Fruit fly (Drosophila melanogaster): ENCODE results near the gene CG2258.

DNA sequence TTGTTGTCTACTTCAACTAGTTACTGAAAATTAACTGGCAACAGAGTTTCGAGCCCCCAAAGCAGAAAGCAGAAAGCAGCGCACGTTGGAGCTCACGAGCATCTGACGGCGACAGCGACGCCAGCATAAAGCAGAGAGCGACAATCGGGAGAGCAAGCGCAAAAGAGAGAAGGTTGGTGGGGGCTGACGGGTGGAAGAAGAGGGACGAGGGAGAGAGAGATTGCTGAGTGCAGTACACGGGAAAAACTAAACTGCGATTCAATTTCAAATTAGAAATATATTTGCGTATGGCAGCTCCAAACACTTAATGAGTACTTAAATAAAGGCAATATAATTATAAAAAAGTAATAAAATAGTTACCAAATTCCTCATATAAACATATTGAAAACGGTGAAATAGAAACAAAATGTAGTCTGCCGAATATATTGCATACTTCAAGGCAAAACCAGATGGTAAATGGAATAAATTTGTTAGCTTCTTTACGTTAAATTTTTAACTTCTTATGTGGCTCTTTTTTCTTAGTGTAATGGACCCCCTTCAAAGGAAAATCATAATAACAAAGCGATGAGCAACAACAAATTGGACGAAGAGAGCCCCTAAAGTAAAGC is 9.7 kb downstream of the CG2258 start:
- peak; percentile 83 for TF ChIP-seq Ets21C (GFP tag; optimal IDR thresholded peaks at IDR 0.05)
- peak; percentile 89 for TF ChIP-seq dac (GFP tag; optimal IDR thresholded peaks at IDR 0.05)
- TF ChIP-seq Sox15 (GFP tag; optimal IDR thresholded peaks at IDR 0.05): peak; percentile 92
- peak; percentile 92 for TF ChIP-seq Sox102F (GFP tag; optimal IDR thresholded peaks at IDR 0.05)
- TF ChIP-seq svp (GFP tag): peak; percentile 97
- TF ChIP-seq CG7368 (GFP tag; optimal IDR thresholded peaks at IDR 0.05): peak; percentile 93
- peak; percentile 97 for TF ChIP-seq CG8119 (GFP tag; IDR thresholded peaks at IDR 0.05)
- TF ChIP-seq CG6163 (GFP tag; IDR thresholded peaks at IDR 0.05): peak; percentile 93
- TF ChIP-seq Hr39 (GFP tag; optimal IDR thresholded peaks at IDR 0.05): peak; percentile 91
- TF ChIP-seq fkh (GFP tag; optimal IDR thresholded peaks at IDR 0.05): peak; percentile 61
- peak; percentile 95 for TF ChIP-seq fd59A (GFP tag; optimal IDR thresholded peaks at IDR 0.05)
- peak; percentile 96 for TF ChIP-seq Gug (GFP tag; IDR thresholded peaks at IDR 0.05)
